Worm (Caenorhabditis elegans): ENCODE measurements around the gene T05C12.8.

DNA sequence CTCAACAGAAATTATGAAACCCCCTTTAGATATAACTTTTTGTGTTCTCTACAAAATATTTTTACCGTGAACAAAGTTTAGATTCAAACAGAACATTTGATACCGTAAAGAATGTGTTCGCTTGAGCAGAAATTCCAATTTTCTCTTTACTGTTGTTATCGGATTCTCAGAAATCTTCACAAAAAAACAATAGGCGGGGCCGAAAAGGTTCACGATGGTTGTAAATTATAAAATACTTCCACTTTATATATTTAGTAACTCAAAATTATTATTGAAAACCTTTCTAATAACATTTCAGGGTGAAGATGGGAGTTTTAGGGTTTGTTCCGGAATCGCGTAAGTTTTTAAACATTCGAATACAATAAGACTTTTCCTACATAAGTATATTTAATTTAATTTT lies 47.8 kb upstream of the T05C12.8 start, which contains the start of gene nlp-5:
- TF ChIP-seq cnd-1 (tag; optimal IDR thresholded peaks at IDR 0.05) = no peak
- no peak for TF ChIP-seq sptf-1 (tag; optimal IDR thresholded peaks at IDR 0.05)
- no peak for TF ChIP-seq nhr-28 (tag; optimal IDR thresholded peaks at IDR 0.05)
- no peak for TF ChIP-seq mab-5 (tag; optimal IDR thresholded peaks at IDR 0.05)
- TF ChIP-seq nhr-12 (tag; optimal IDR thresholded peaks at IDR 0.05) = no peak
- TF ChIP-seq elt-3 (tag; optimal IDR thresholded peaks at IDR 0.05) = no peak

All from whole organism, mixed stage, embryonic.